Fruit fly (Drosophila melanogaster): ENCODE results near the gene CheA84a.

The CheA84a gene

dm6 chr3R:8189473-8189872 lies 15.2 kb downstream of the CheA84a start (continued):
- TF ChIP-seq Xrp1 (GFP tag; IDR thresholded peaks at IDR 0.05), result 0 out of 2 replicates have a peak, but pooled peaks have one; percentile 19
- peak; percentile 7 for TF ChIP-seq CG11504 (tag; optimal IDR thresholded peaks at IDR 0.05)
- no peak for TF ChIP-seq prd (optimal IDR thresholded peaks at IDR 0.05)
- TF ChIP-seq prd (GFP tag; IDR thresholded peaks at IDR 0.05), result peak; percentile 21; the same call in 1 of the 3 replicates
- TF ChIP-seq Med (GFP tag), result peak; percentile 40
- no peak for TF ChIP-seq CG8281 (tag; optimal IDR thresholded peaks at IDR 0.05)
- peak; percentile 3 for TF ChIP-seq CG17829 (tag; optimal IDR thresholded peaks at IDR 0.05)
- peak; percentile 7 for TF ChIP-seq CG9727 (GFP tag; optimal IDR thresholded peaks at IDR 0.05)
- TF ChIP-seq phol (tag; optimal IDR thresholded peaks at IDR 0.05), result peak; percentile 11
- TF ChIP-seq CG1603 (tag; optimal IDR thresholded peaks at IDR 0.05), result peak; percentile 8
- TF ChIP-seq unpg (GFP tag; optimal IDR thresholded peaks at IDR 0.05), result peak; percentile 5
- peak; percentile 32 for TF ChIP-seq CG10979 (tag; optimal IDR thresholded peaks at IDR 0.05)
- TF ChIP-seq CG18262 (tag; optimal IDR thresholded peaks at IDR 0.05), result peak; percentile 22
- peak; percentile 8 for TF ChIP-seq dmrt99B (tag; optimal IDR thresholded peaks at IDR 0.05)

- peak; percentile 98 for TF ChIP-seq CG15479 (GFP tag; optimal IDR thresholded peaks at IDR 0.05)
- no peak for TF ChIP-seq sc (optimal IDR thresholded peaks at IDR 0.05)
- TF ChIP-seq sc (GFP tag; optimal IDR thresholded peaks at IDR 0.05), result no peak
- no peak for TF ChIP-seq stwl (tag; optimal IDR thresholded peaks at IDR 0.05)
- TF ChIP-seq Med (GFP tag), result no peak
- no peak for TF ChIP-seq CG12155 (GFP tag; optimal IDR thresholded peaks at IDR 0.05)
- no peak for TF ChIP-seq slbo (GFP tag; IDR thresholded peaks at IDR 0.05)
- no peak for TF ChIP-seq CG3163 (GFP tag; optimal IDR thresholded peaks at IDR 0.05)
- TF ChIP-seq grn (GFP tag; optimal IDR thresholded peaks at IDR 0.05), result peak; percentile 99
- 0 out of 2 replicates have a peak, but pooled peaks have one; percentile 30 for TF ChIP-seq CG10321 (GFP tag; IDR thresholded peaks at IDR 0.05)
- TF ChIP-seq MBD-R2 (GFP tag; IDR thresholded peaks at IDR 0.05), result no peak
- 0 out of 2 replicates have a peak, but pooled peaks have one; percentile 27 for TF ChIP-seq CG4360 (GFP tag; IDR thresholded peaks at IDR 0.05)
- TF ChIP-seq Sry-β (GFP tag; optimal IDR thresholded peaks at IDR 0.05), result no peak
- no peak for TF ChIP-seq D (optimal IDR thresholded peaks at IDR 0.05)
- no peak for TF ChIP-seq D (GFP tag; optimal IDR thresholded peaks at IDR 0.05)
- no peak for TF ChIP-seq tll (GFP tag; optimal IDR thresholded peaks at IDR 0.05)
- no peak for TF ChIP-seq sima (GFP tag; optimal IDR thresholded peaks at IDR 0.05)
- TF ChIP-seq Usf (GFP tag; optimal IDR thresholded peaks at IDR 0.05), result no peak
- no peak for TF ChIP-seq peb (GFP tag; IDR thresholded peaks at IDR 0.05)
- TF ChIP-seq exex (tag; optimal IDR thresholded peaks at IDR 0.05), result no peak
- no peak for TF ChIP-seq Sin3A (optimal IDR thresholded peaks at IDR 0.05)
- no peak for TF ChIP-seq CG12769 (tag; optimal IDR thresholded peaks at IDR 0.05)
- no peak for TF ChIP-seq Stat92E (GFP tag; optimal IDR thresholded peaks at IDR 0.05)
- TF ChIP-seq Gsc (GFP tag; IDR thresholded peaks at IDR 0.05), result no peak
- TF ChIP-seq Optix (GFP tag; IDR thresholded peaks at IDR 0.05), result no peak
- TF ChIP-seq CG12942 (GFP tag; optimal IDR thresholded peaks at IDR 0.05), result no peak
- peak; percentile 73 for TF ChIP-seq Nf-YC (tag; optimal IDR thresholded peaks at IDR 0.05)
- no peak for TF ChIP-seq psq (GFP tag; optimal IDR thresholded peaks at IDR 0.05)
- no peak for TF ChIP-seq CG42726 (GFP tag; IDR thresholded peaks at IDR 0.05; ENCODE audit: partially characterized antibody)
- peak; percentile 48 for TF ChIP-seq CG1832 (GFP tag; optimal IDR thresholded peaks at IDR 0.05)
- no peak for TF ChIP-seq CG11247 (GFP tag; IDR thresholded peaks at IDR 0.05)
- no peak for TF ChIP-seq CkIIα-i1 (GFP tag; IDR thresholded peaks at IDR 0.05)
- no peak for TF ChIP-seq CG2120 (GFP tag; optimal IDR thresholded peaks at IDR 0.05)
- TF ChIP-seq kay (GFP tag; optimal IDR thresholded peaks at IDR 0.05), result no peak
- TF ChIP-seq Asciz (GFP tag; optimal IDR thresholded peaks at IDR 0.05), result no peak
- TF ChIP-seq Drgx (GFP tag; IDR thresholded peaks at IDR 0.05), result no peak
- TF ChIP-seq p53 (GFP tag; optimal IDR thresholded peaks at IDR 0.05), result no peak
- no peak for TF ChIP-seq CG11504 (tag; optimal IDR thresholded peaks at IDR 0.05)
Observed at dm6 chr3R:8187446-8188133, 17.0 kb downstream of the CheA84a start.
